Fruit fly (Drosophila melanogaster): Measurements from ENCODE around the gene Cpr67Fa2.
A peak's percentile ranks its signal among the peaks of the same experiment; 100 is the strongest.

DNA sequence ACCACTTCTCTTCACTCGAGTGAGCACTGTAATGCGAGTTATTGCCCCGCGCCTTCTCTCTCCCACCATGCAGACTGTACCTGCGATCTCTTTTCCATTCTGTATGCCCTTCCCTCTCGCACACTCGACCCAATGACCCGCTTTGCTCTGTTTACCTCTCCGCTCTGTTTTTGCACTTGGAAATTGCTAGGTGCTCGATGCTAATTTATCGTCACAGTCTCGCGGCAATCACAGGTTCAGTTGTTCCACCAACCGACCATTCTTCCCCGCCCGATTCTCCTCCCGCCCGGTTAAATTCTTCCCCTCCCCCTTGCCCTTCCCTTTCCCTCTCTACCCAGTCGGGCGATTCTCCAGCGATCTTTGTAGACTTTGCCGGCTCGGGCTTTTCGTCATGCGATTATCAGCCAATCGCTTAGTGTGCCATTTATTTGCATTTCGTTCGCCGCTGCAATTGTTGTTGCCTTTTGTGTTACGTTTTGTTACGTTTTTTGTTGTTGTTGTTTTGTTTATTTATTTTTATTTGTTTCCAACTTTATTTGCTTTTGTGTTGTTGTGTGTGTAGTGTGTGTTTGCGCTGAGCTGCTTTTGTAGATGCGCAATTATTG lies 23.6 kb upstream of the Cpr67Fa2 start:
- no peak for TF ChIP-seq D1 (tag; optimal IDR thresholded peaks at IDR 0.05)
- no peak; the same call in none of the 3 replicates for TF ChIP-seq fd96Ca (GFP tag; IDR thresholded peaks at IDR 0.05)
- peak; percentile 32 for TF ChIP-seq CG8301 (tag; optimal IDR thresholded peaks at IDR 0.05)
- no peak for TF ChIP-seq Snoo (tag; optimal IDR thresholded peaks at IDR 0.05)
